Fruit fly (Drosophila melanogaster) whole organism, prepupa: Measurements from ENCODE around the gene AP-1gamma.
A peak's percentile ranks its signal among the peaks of the same experiment; 100 is the strongest.

Source experiments
- Blimp-1 ChIP-seq: fragments of 200-800 bp; sonication (Bioruptor generic); optimal IDR thresholded peaks from 3 replicates; lab custom pipeline; 2017; ENCODE audit warnings: missing biosample characterization, missing genetic modification characterization, mild to moderate bottlenecking, moderate library complexity, missing genetic modification reagents
- CG10669 ChIP-seq: fragments of 200-800 bp; sonication (Bioruptor generic); optimal IDR thresholded peaks from 3 replicates; lab custom pipeline; 2018; ENCODE audit warnings: missing biosample characterization, mild to moderate bottlenecking, missing genetic modification characterization, moderate library complexity
- CG11294 ChIP-seq: fragments of 200-800 bp; sonication (Bioruptor generic); IDR thresholded peaks from 2 replicates; pipeline ENCODE4 v1.3.6; 2022; ENCODE audit warnings: missing biosample characterization, missing genetic modification characterization
- CG11762 ChIP-seq: fragments of 200-800 bp; sonication (Bioruptor generic); optimal IDR thresholded peaks from 3 replicates; lab custom pipeline; 2016; ENCODE audit warnings: missing biosample characterization, missing genetic modification characterization; ENCODE audit not compliant: insufficient read depth
- CG11902 ChIP-seq: fragments of 200-800 bp; sonication (Bioruptor generic); optimal IDR thresholded peaks from 3 replicates; lab custom pipeline; 2016; ENCODE audit warnings: missing biosample characterization, missing genetic modification characterization
- CG15336 ChIP-seq: fragments of 200-800 bp; sonication (Bioruptor generic); IDR thresholded peaks from 2 replicates; pipeline ENCODE4 v1.3.6; 2022; ENCODE audit warnings: missing biosample characterization, missing genetic modification characterization
- CG1621 ChIP-seq: fragments of 200-800 bp; sonication (Bioruptor generic); optimal IDR thresholded peaks from 3 replicates; lab custom pipeline; 2018; ENCODE audit warnings: missing biosample characterization, mild to moderate bottlenecking, missing genetic modification characterization
- CG16779 ChIP-seq: fragments of 200-800 bp; sonication (Bioruptor generic); optimal IDR thresholded peaks from 3 replicates; lab custom pipeline; 2017; ENCODE audit warnings: missing biosample characterization, mild to moderate bottlenecking, missing genetic modification characterization
- CG3032 ChIP-seq: fragments of 200-800 bp; optimal IDR thresholded peaks from 2 replicates; lab custom pipeline; 2019; ENCODE audit warnings: missing biosample characterization, mild to moderate bottlenecking, missing genetic modification characterization, moderate library complexity
- CG32006 ChIP-seq: fragments of 200-800 bp; sonication (Bioruptor generic); optimal IDR thresholded peaks from 3 replicates; lab custom pipeline; 2017; ENCODE audit warnings: missing biosample characterization, mild to moderate bottlenecking, missing genetic modification characterization
- CG34406 ChIP-seq: fragments of 200-800 bp; sonication (Bioruptor generic); optimal IDR thresholded peaks from 3 replicates; lab custom pipeline; 2016; ENCODE audit warnings: missing biosample characterization, missing genetic modification characterization
- CG6276 ChIP-seq: fragments of 200-800 bp; sonication (Bioruptor generic); optimal IDR thresholded peaks from 2 replicates; lab custom pipeline; 2017; ENCODE audit warnings: missing biosample characterization, mild to moderate bottlenecking, missing genetic modification characterization
- CG6792 ChIP-seq: fragments of 200-800 bp; sonication (Bioruptor generic); optimal IDR thresholded peaks from 3 replicates; lab custom pipeline; 2016; ENCODE audit warnings: missing biosample characterization, missing genetic modification characterization
- CG6808 ChIP-seq: fragments of 200-800 bp; sonication (Bioruptor generic); optimal IDR thresholded peaks from 3 replicates; lab custom pipeline; 2017; ENCODE audit warnings: missing biosample characterization, missing genetic modification characterization, mild to moderate bottlenecking, moderate library complexity, missing genetic modification reagents
- CG6854 ChIP-seq: fragments of 200-800 bp; sonication (Bioruptor generic); optimal IDR thresholded peaks from 2 replicates; lab custom pipeline; 2017; ENCODE audit warnings: missing biosample characterization, mild to moderate bottlenecking, missing genetic modification characterization
- CG7368 ChIP-seq: fragments of 200-800 bp; sonication (Bioruptor generic); optimal IDR thresholded peaks from 3 replicates; lab custom pipeline; 2016; ENCODE audit warnings: missing biosample characterization, missing genetic modification characterization
- CG8119 ChIP-seq: fragments of 200-800 bp; sonication (Bioruptor generic); IDR thresholded peaks from 3 replicates; pipeline ENCODE4 v1.3.6; 2022; ENCODE audit warnings: missing biosample characterization, missing genetic modification characterization
- CG8319 ChIP-seq: fragments of 200-800 bp; sonication (Bioruptor generic); optimal IDR thresholded peaks from 3 replicates; lab custom pipeline; 2016; ENCODE audit warnings: missing biosample characterization, missing genetic modification characterization
- CG8632 ChIP-seq: fragments of 200-800 bp; sonication (Bioruptor generic); optimal IDR thresholded peaks from 3 replicates; lab custom pipeline; 2016; ENCODE audit warnings: missing biosample characterization, missing genetic modification characterization
- CG9139 ChIP-seq: fragments of 200-800 bp; sonication (Bioruptor generic); optimal IDR thresholded peaks from 3 replicates; lab custom pipeline; 2017; ENCODE audit warnings: missing biosample characterization, mild to moderate bottlenecking, missing genetic modification characterization
- Eip78C ChIP-seq: fragments of 200-800 bp; sonication (Bioruptor generic); peaks from one replicate; lab custom pipeline; 2016; ENCODE audit warnings: missing biosample characterization, missing genetic modification characterization
- Eip93F ChIP-seq: fragments of 200-800 bp; sonication (Bioruptor generic); optimal IDR thresholded peaks from 2 replicates; lab custom pipeline; 2016; ENCODE audit warnings: missing biosample characterization, mild to moderate bottlenecking, missing genetic modification characterization
- Ets21C ChIP-seq: fragments of 200-800 bp; sonication (Bioruptor generic); optimal IDR thresholded peaks from 3 replicates; lab custom pipeline; 2016; ENCODE audit warnings: missing biosample characterization, missing genetic modification characterization
- Ets96B ChIP-seq: fragments of 200-800 bp; optimal IDR thresholded peaks from 2 replicates; lab custom pipeline; 2019; ENCODE audit warnings: missing biosample characterization, mild to moderate bottlenecking, missing genetic modification characterization, moderate library complexity
- Gug ChIP-seq: fragments of 200-800 bp; sonication (Bioruptor generic); IDR thresholded peaks from 2 replicates; pipeline ENCODE4 v1.3.6; 2022; ENCODE audit warnings: missing biosample characterization, missing genetic modification characterization
- Hr4 ChIP-seq: fragments of 200-800 bp; sonication (Bioruptor generic); optimal IDR thresholded peaks from 3 replicates; lab custom pipeline; 2016; ENCODE audit warnings: missing biosample characterization, missing genetic modification characterization
- Met ChIP-seq: fragments of 200-800 bp; sonication (Bioruptor generic); optimal IDR thresholded peaks from 3 replicates; lab custom pipeline; 2016; ENCODE audit warnings: missing biosample characterization, missing genetic modification characterization
- OdsH ChIP-seq: fragments of 200-800 bp; sonication (Bioruptor generic); optimal IDR thresholded peaks from 3 replicates; lab custom pipeline; 2016; ENCODE audit warnings: missing biosample characterization, missing genetic modification characterization
- Smox ChIP-seq: fragments of 200-800 bp; sonication (Bioruptor generic); optimal IDR thresholded peaks from 3 replicates; lab custom pipeline; 2016; ENCODE audit warnings: missing biosample characterization, missing genetic modification characterization
- Sox14 ChIP-seq: fragments of 200-800 bp; sonication (Bioruptor generic); optimal IDR thresholded peaks from 3 replicates; lab custom pipeline; 2016; ENCODE audit warnings: missing biosample characterization, missing genetic modification characterization
- Sox15 ChIP-seq: fragments of 200-800 bp; sonication (Bioruptor generic); optimal IDR thresholded peaks from 3 replicates; lab custom pipeline; 2016; ENCODE audit warnings: missing biosample characterization, missing genetic modification characterization
- acj6 ChIP-seq: fragments of 200-800 bp; sonication (Bioruptor generic); optimal IDR thresholded peaks from 3 replicates; lab custom pipeline; 2016; ENCODE audit warnings: missing biosample characterization, missing genetic modification characterization
- cyc ChIP-seq: fragments of 200-800 bp; sonication (Bioruptor generic); optimal IDR thresholded peaks from 3 replicates; lab custom pipeline; 2016; ENCODE audit warnings: missing biosample characterization, missing genetic modification characterization
- dac ChIP-seq: fragments of 200-800 bp; sonication (Bioruptor generic); optimal IDR thresholded peaks from 2 replicates; lab custom pipeline; 2017; ENCODE audit warnings: missing biosample characterization, mild to moderate bottlenecking, missing genetic modification characterization
- dsx ChIP-seq: fragments of 200-800 bp; optimal IDR thresholded peaks from 3 replicates; lab custom pipeline; 2019; ENCODE audit warnings: missing biosample characterization, mild to moderate bottlenecking, missing genetic modification characterization, moderate library complexity; ENCODE audit not compliant: poor library complexity, severe bottlenecking
- eg ChIP-seq: fragments of 200-800 bp; sonication (Bioruptor generic); IDR thresholded peaks from 3 replicates; pipeline ENCODE4 v1.3.6; 2022; ENCODE audit warnings: missing biosample characterization, missing genetic modification characterization
- esn ChIP-seq: fragments of 200-800 bp; sonication (Bioruptor generic); optimal IDR thresholded peaks from 2 replicates; lab custom pipeline; 2016; ENCODE audit warnings: missing biosample characterization, mild to moderate bottlenecking, missing genetic modification characterization, moderate library complexity
- fd85E ChIP-seq: fragments of 200-800 bp; sonication (Bioruptor generic); optimal IDR thresholded peaks from 3 replicates; lab custom pipeline; 2016; ENCODE audit warnings: missing biosample characterization, missing genetic modification characterization
- fkh ChIP-seq: fragments of 200-800 bp; sonication (Bioruptor generic); optimal IDR thresholded peaks from 3 replicates; lab custom pipeline; 2017; ENCODE audit warnings: missing biosample characterization, mild to moderate bottlenecking, missing genetic modification characterization, moderate library complexity
- lz ChIP-seq: fragments of 200-800 bp; sonication (Bioruptor generic); optimal IDR thresholded peaks from 3 replicates; lab custom pipeline; 2016; ENCODE audit warnings: missing biosample characterization, missing genetic modification characterization
- net ChIP-seq: fragments of 200-800 bp; sonication (Bioruptor generic); optimal IDR thresholded peaks from 3 replicates; lab custom pipeline; 2016; ENCODE audit warnings: missing biosample characterization, missing genetic modification characterization
- pdm3 ChIP-seq: fragments of 200-800 bp; sonication (Bioruptor generic); optimal IDR thresholded peaks from 3 replicates; lab custom pipeline; 2016; ENCODE audit warnings: missing biosample characterization, missing genetic modification characterization
- salr ChIP-seq, 2 experiments: fragments of 200-800 bp; sonication (Bioruptor generic); optimal IDR thresholded peaks; 3 replicates each; lab custom pipeline; 2016 to 2018; ENCODE audit warnings: missing biosample characterization in 2 of 2, missing genetic modification characterization in 2 of 2, mild to moderate bottlenecking in 1 of 2
- spab ChIP-seq: fragments of 200-800 bp; sonication (Bioruptor generic); optimal IDR thresholded peaks from 2 replicates; lab custom pipeline; 2017; ENCODE audit warnings: missing biosample characterization, mild to moderate bottlenecking, missing genetic modification characterization, missing genetic modification reagents
- ss ChIP-seq, 2 experiments: fragments of 200-800 bp; sonication (Bioruptor generic); optimal IDR thresholded peaks; 2 replicates in 1 of 2; 3 replicates in 1 of 2; lab custom pipeline; 2017 to 2018; ENCODE audit warnings: mild to moderate bottlenecking in 2 of 2, missing biosample characterization in 2 of 2, missing genetic modification characterization in 2 of 2, moderate library complexity in 1 of 2
- svp ChIP-seq: fragments of 200-800 bp; sonication (Bioruptor generic); peaks from one replicate; lab custom pipeline; 2016; ENCODE audit warnings: missing biosample characterization, missing genetic modification characterization
- topi ChIP-seq: fragments of 200-800 bp; sonication (Bioruptor generic); optimal IDR thresholded peaks from 3 replicates; lab custom pipeline; 2016; ENCODE audit warnings: missing biosample characterization, missing genetic modification characterization
- vri ChIP-seq: fragments of 200-800 bp; sonication (Bioruptor generic); optimal IDR thresholded peaks from 3 replicates; lab custom pipeline; 2016; ENCODE audit warnings: missing biosample characterization, mild to moderate bottlenecking, missing genetic modification characterization

AP-1gamma gene

dm6 chrX:9075641-9076324 lies 32.7 kb upstream of the AP-1gamma start (continued):
- TF ChIP-seq CG16779 (tag; lab: Kevin White, UChicago) = peak; percentile 46
- peak; percentile 53 for TF ChIP-seq CG11902 (GFP tag; lab: Kevin White, UChicago)
- peak; percentile 92 for TF ChIP-seq Eip78C (GFP tag; lab: Kevin White, UChicago)
- peak; percentile 4 for TF ChIP-seq Eip93F (GFP tag; lab: Kevin White, UChicago)
- peak; percentile 64 for TF ChIP-seq Sox14 (GFP tag; lab: Kevin White, UChicago)
- peak; percentile 72 for TF ChIP-seq OdsH (GFP tag; lab: Kevin White, UChicago)
- peak; percentile 32 for TF ChIP-seq vri (GFP tag; lab: Kevin White, UChicago)
- TF ChIP-seq spab (GFP tag; lab: Kevin White, UChicago) = peak; percentile 32
- peak in 1 of 2 experiments; percentile 70 for TF ChIP-seq ss (GFP tag; optimal IDR thresholded peaks at IDR 0.05; lab: Kevin White, UChicago)

DNA sequence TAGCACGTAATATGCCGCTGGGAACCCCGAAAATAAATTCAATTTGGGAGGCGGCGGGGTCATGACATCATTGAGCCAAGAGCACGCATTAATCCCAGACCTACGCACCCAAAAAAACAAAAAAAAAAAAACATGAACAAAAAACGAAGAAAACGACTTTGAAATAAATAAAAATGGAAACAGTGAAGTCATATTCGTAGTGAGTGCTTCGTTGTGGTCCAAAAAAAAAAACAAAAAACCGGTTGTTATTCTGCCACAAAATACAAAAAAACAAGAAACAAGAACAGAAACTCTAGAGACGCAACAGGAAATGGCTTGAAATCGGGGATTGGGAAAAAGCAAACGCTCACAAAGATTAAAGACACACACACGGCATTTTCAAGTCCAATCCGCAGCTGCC lies 30.9 kb upstream of the AP-1gamma start:
- TF ChIP-seq lz (GFP tag; lab: Kevin White, UChicago) = no peak
- TF ChIP-seq acj6 = no peak
- TF ChIP-seq CG34406 (GFP tag; lab: Kevin White, UChicago) = no peak
- TF ChIP-seq vri (GFP tag; lab: Kevin White, UChicago) = peak; percentile 37
- no peak for TF ChIP-seq topi (GFP tag; lab: Kevin White, UChicago)
- TF ChIP-seq spab (GFP tag; lab: Kevin White, UChicago) = no peak
- no peak for TF ChIP-seq Sox15 (GFP tag; lab: Kevin White, UChicago)
- no peak; the same call in 1 of the 2 replicates for TF ChIP-seq CG15336
- no peak for TF ChIP-seq CG11902 (GFP tag; lab: Kevin White, UChicago)
- no peak for TF ChIP-seq cyc (GFP tag; lab: Kevin White, UChicago)
- no peak for TF ChIP-seq fd85E (GFP tag; lab: Kevin White, UChicago)
- peak; percentile 53 for TF ChIP-seq dsx
- no peak for TF ChIP-seq Met (GFP tag; lab: Kevin White, UChicago)
- no peak for TF ChIP-seq OdsH (GFP tag; lab: Kevin White, UChicago)
- no peak for TF ChIP-seq Hr4 (GFP tag; lab: Kevin White, UChicago)
- TF ChIP-seq CG9139 (GFP tag; lab: Kevin White, UChicago) = peak; percentile 37
- peak; percentile 14 for TF ChIP-seq CG3032
- TF ChIP-seq CG32006 (GFP tag; lab: Kevin White, UChicago) = no peak
- no peak for TF ChIP-seq Gug (GFP tag; lab: Robert Waterston, UW)
- TF ChIP-seq dac (GFP tag; lab: Kevin White, UChicago) = no peak
- TF ChIP-seq Smox (GFP tag; lab: Kevin White, UChicago) = no peak
- TF ChIP-seq CG8319 (GFP tag; lab: Kevin White, UChicago) = no peak
- TF ChIP-seq fkh (GFP tag; lab: Kevin White, UChicago) = no peak
- peak; percentile 56 for TF ChIP-seq svp
- TF ChIP-seq CG6854 (GFP tag; lab: Kevin White, UChicago) = no peak
- no peak for TF ChIP-seq Ets96B (tag; lab: Kevin White, UChicago)
- no peak for TF ChIP-seq Ets21C (GFP tag; lab: Kevin White, UChicago)
- TF ChIP-seq eg (GFP tag; lab: Robert Waterston, UW) = peak; percentile 48; the same call in 1 of the 3 replicates
- TF ChIP-seq CG6276 (GFP tag; lab: Kevin White, UChicago) = no peak
- no peak for TF ChIP-seq net
- peak; percentile 46 for TF ChIP-seq CG6808 (GFP tag; lab: Kevin White, UChicago)
- TF ChIP-seq CG7368 (GFP tag; lab: Kevin White, UChicago) = no peak
- TF ChIP-seq CG11294 (GFP tag; lab: Robert Waterston, UW) = no peak
- no peak for TF ChIP-seq Sox14 (GFP tag; lab: Kevin White, UChicago)
- no peak for TF ChIP-seq salr (GFP tag; optimal IDR thresholded peaks at IDR 0.05; lab: Kevin White, UChicago)
- TF ChIP-seq CG8119 (GFP tag; lab: Robert Waterston, UW) = 0 out of 3 replicates have a peak, but pooled peaks have one; percentile 33
- no peak for TF ChIP-seq esn
- TF ChIP-seq CG10669 (GFP tag; lab: Kevin White, UChicago) = no peak
- no peak for TF ChIP-seq Blimp-1 (GFP tag; lab: Kevin White, UChicago)
- TF ChIP-seq CG11762 = no peak
- no peak for TF ChIP-seq pdm3 (GFP tag; lab: Kevin White, UChicago)
- TF ChIP-seq CG1621 (tag; lab: Kevin White, UChicago) = no peak
- peak; percentile 9 for TF ChIP-seq CG8632 (GFP tag; lab: Kevin White, UChicago)
- no peak for TF ChIP-seq CG6792
